Worm (Caenorhabditis elegans) whole organism, L4 larva: ENCODE results near the gene srw-120.

ENCODE experiments used
- dpl-1 ChIP-seq: fragments of 150-350 bp; optimal IDR thresholded peaks from 2 replicates; lab custom pipeline; 2014; ENCODE audit warnings: missing biosample characterization, missing genetic modification reagents, missing genetic modification characterization
- hlh-30 ChIP-seq: sonication (generic microtip); optimal IDR thresholded peaks from 2 replicates; lab custom pipeline; 2017; ENCODE audit warnings: antibody characterized with exemption, mild to moderate bottlenecking, missing genetic modification characterization, missing compliant biosample characterization; ENCODE audit not compliant: insufficient read depth
- nhr-77 ChIP-seq: fragments of 150-350 bp; optimal IDR thresholded peaks from 2 replicates; lab custom pipeline; 2014; ENCODE audit warnings: missing biosample characterization, missing genetic modification characterization
- pha-4 ChIP-seq, 2 experiments: fragments of 150-350 bp in 1 of 2; fragments of 200-800 bp in 1 of 2; sonication (Bioruptor generic) in 1 of 2; IDR thresholded peaks in 1 of 2; optimal IDR thresholded peaks in 1 of 2; 2 replicates each; pipeline versions ENCODE4 v1.3.6 to Lab custom; 2014 to 2022; ENCODE audit warnings: missing genetic modification characterization in 2 of 2, missing genetic modification reagents in 2 of 2, missing biosample characterization in 1 of 2, missing compliant biosample characterization in 1 of 2
- skn-1 ChIP-seq: fragments of 150-350 bp; optimal IDR thresholded peaks from 2 replicates; lab custom pipeline; 2014; ENCODE audit warnings: missing biosample characterization, missing genetic modification characterization
- unc-130 ChIP-seq: sonication (generic microtip); optimal IDR thresholded peaks from 2 replicates; lab custom pipeline; 2016; ENCODE audit warnings: missing genetic modification reagents, missing genetic modification characterization, missing compliant biosample characterization

DNA sequence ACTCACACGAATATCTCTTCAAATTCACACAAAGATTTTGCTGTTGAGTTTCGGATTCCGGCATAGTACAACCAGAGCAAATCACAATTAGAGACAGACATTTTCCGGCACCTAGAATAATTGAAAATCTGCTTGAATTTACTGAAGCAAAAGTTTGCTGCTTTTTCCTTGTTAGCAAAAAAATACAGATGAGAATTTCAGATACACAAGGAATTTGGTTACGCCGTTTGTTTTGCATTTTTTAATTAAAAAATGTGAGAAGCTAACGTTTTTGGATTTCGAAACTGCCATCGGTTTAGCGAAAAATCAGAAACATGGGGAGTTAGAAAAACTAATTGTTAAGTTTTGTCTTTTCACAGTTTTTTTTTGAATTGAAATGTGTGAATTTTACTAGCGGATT is 16.0 kb downstream of the srw-120 start, which contains the start of gene srw-118:
- no peak for TF ChIP-seq nhr-77 (tag; lab: Kevin White, UChicago)
- no peak for TF ChIP-seq hlh-30 (tag; lab: Kevin White, UChicago)
- no peak for TF ChIP-seq pha-4 (GFP tag; IDR thresholded peaks at IDR 0.05; lab: Robert Waterston, UW)
- no peak for TF ChIP-seq pha-4 (tag; optimal IDR thresholded peaks at IDR 0.05; lab: Kevin White, UChicago)
- TF ChIP-seq skn-1, result no peak
- no peak for TF ChIP-seq unc-130 (GFP tag; lab: Kevin White, UChicago)
- TF ChIP-seq dpl-1 (GFP tag; lab: Kevin White, UChicago), result no peak
